Worm (Caenorhabditis elegans): ENCODE measurements around the gene ufd-1.

ce11 chrIV:12330840-12331359 lies at the start of gene ufd-1:
- TF ChIP-seq him-1 (tag; optimal IDR thresholded peaks at IDR 0.05): no peak
- TF ChIP-seq W03F9.2 (tag; optimal IDR thresholded peaks at IDR 0.05): no peak
- no peak for TF ChIP-seq dao-5 (tag; optimal IDR thresholded peaks at IDR 0.05)
